Worm (Caenorhabditis elegans): ENCODE data around the gene tps-2.

tps-2 gene

ce11 chrII:14574790-14575189, 25.9 kb upstream of the tps-2 start:
- peak; percentile 79 for TF ChIP-seq zfh-2 (GFP tag; conservative IDR thresholded peaks at IDR 0.05)
- TF ChIP-seq mel-28 (tag; optimal IDR thresholded peaks at IDR 0.05; ENCODE audit: borderline replicate concordance), result no peak
- TF ChIP-seq rec-8 (tag; optimal IDR thresholded peaks at IDR 0.05), result no peak
- TF ChIP-seq nfyb-1 (GFP tag; IDR thresholded peaks at IDR 0.05), result 0 out of 2 replicates have a peak, but pooled peaks have one; percentile 14

ce11 chrII:14576429-14576828, 24.3 kb upstream of the tps-2 start, which contains the start of gene C01G12.13:
Gene C01G12.13, plus strand, starts transcription at chrII:14576729.
- TF ChIP-seq F52B5.7 (tag; optimal IDR thresholded peaks at IDR 0.05) (no peak), egl-44 (GFP tag; IDR thresholded peaks at IDR 0.05) (no peak), snpc-1.3 (tag; optimal IDR thresholded peaks at IDR 0.05; ENCODE audit: insufficient read depth) (no peak), Y56A3A.18 (GFP tag; IDR thresholded peaks at IDR 0.05) (no peak), Y67H2A.10 (GFP tag; conservative IDR thresholded peaks at IDR 0.05) (no peak), attf-6 (GFP tag; IDR thresholded peaks at IDR 0.05) (no peak), ceh-40 (GFP tag; IDR thresholded peaks at IDR 0.05) (no peak), lin-54 (GFP tag; optimal IDR thresholded peaks at IDR 0.05) (no peak), nfyb-1 (GFP tag; IDR thresholded peaks at IDR 0.05) (no peak), mes-4 (tag; optimal IDR thresholded peaks at IDR 0.05) (no peak), hrde-1 (tag; optimal IDR thresholded peaks at IDR 0.05; ENCODE audit: borderline replicate concordance) (no peak), nhr-80 (tag; optimal IDR thresholded peaks at IDR 0.05) (no peak), ekl-4 (GFP tag; IDR thresholded peaks at IDR 0.05) (no peak), lin-35 (GFP tag; optimal IDR thresholded peaks at IDR 0.05) (no peak), nhr-120 (GFP tag; IDR thresholded peaks at IDR 0.05) (no peak), unc-62 (GFP tag; optimal IDR thresholded peaks at IDR 0.05) (no peak), cebp-2 (GFP tag; IDR thresholded peaks at IDR 0.05) (no peak), lin-26 (GFP tag; IDR thresholded peaks at IDR 0.05) (no peak)

ce11 chrII:14578013-14578412, 22.7 kb upstream of the tps-2 start, which contains the start of gene nspb-7:
Gene nspb-7, plus strand, starts transcription at chrII:14578313.
- TF ChIP-seq bed-1 (GFP tag; IDR thresholded peaks at IDR 0.05) (no peak), him-1 (tag; optimal IDR thresholded peaks at IDR 0.05) (no peak), unc-130 (GFP tag; optimal IDR thresholded peaks at IDR 0.05) (no peak), D2030.7 (GFP tag; IDR thresholded peaks at IDR 0.05) (no peak), dox-1 (GFP tag; IDR thresholded peaks at IDR 0.05) (no peak), lsl-1 (GFP tag; optimal IDR thresholded peaks at IDR 0.05) (no peak), ceh-91 (GFP tag; IDR thresholded peaks at IDR 0.05) (no peak), F39B2.1 (GFP tag; IDR thresholded peaks at IDR 0.05) (no peak), sptf-2 (GFP tag; optimal IDR thresholded peaks at IDR 0.05) (no peak), pha-4 (tag; optimal IDR thresholded peaks at IDR 0.05) (no peak), snpc-3.4 (tag; optimal IDR thresholded peaks at IDR 0.05) (no peak)

ce11 chrII:14578716-14579115, 22.0 kb upstream of the tps-2 start, which contains the start of gene C01G12.9:
Gene C01G12.9, plus strand, starts transcription at chrII:14579016.
- TF ChIP-seq ztf-25 (GFP tag; IDR thresholded peaks at IDR 0.05) (no peak), let-526 (GFP tag; IDR thresholded peaks at IDR 0.05) (no peak), sptf-2 (GFP tag; optimal IDR thresholded peaks at IDR 0.05) (no peak), lin-54 (GFP tag; optimal IDR thresholded peaks at IDR 0.05) (no peak), ccch-3 (GFP tag; optimal IDR thresholded peaks at IDR 0.05) (no peak), atf-7 (tag; optimal IDR thresholded peaks at IDR 0.05) (no peak), rec-8 (tag; optimal IDR thresholded peaks at IDR 0.05) (no peak), ztf-6 (GFP tag; IDR thresholded peaks at IDR 0.05) (no peak), let-607 (tag; optimal IDR thresholded peaks at IDR 0.05) (no peak), ztf-26 (tag; optimal IDR thresholded peaks at IDR 0.05) (no peak), zfh-2 (GFP tag; conservative IDR thresholded peaks at IDR 0.05) (no peak), ekl-4 (GFP tag; IDR thresholded peaks at IDR 0.05) (no peak), lag-1 (GFP tag; IDR thresholded peaks at IDR 0.05) (no peak), B0019.2 (GFP tag; conservative IDR thresholded peaks at IDR 0.05) (no peak), tlf-1 (GFP tag; optimal IDR thresholded peaks at IDR 0.05) (no peak), F10E7.11 (tag; optimal IDR thresholded peaks at IDR 0.05) (no peak), lin-35 (GFP tag; optimal IDR thresholded peaks at IDR 0.05) (no peak), T26A5.8 (tag; optimal IDR thresholded peaks at IDR 0.05) (no peak)
